Fruit fly (Drosophila melanogaster) whole organism, wandering third instar larva: ENCODE results near the gene Egfrap.

ENCODE experiments used
- Dif ChIP-seq: fragments of 200-275, 200-300 bp; sonication (Bioruptor generic); optimal IDR thresholded peaks from 2 replicates; lab custom pipeline; 2018; ENCODE audit warnings: missing biosample characterization, missing genetic modification characterization; ENCODE audit not compliant: partially characterized antibody
- Myc ChIP-seq: fragments of >200 bp; optimal IDR thresholded peaks from 2 replicates; lab custom pipeline; 2017
- OdsH ChIP-seq: fragments of 200-800 bp; sonication (Bioruptor generic); optimal IDR thresholded peaks from 2 replicates; lab custom pipeline; 2016; ENCODE audit warnings: missing biosample characterization, mild to moderate bottlenecking, missing genetic modification characterization
- fru ChIP-seq: fragments of 200-800 bp; sonication (Bioruptor generic); optimal IDR thresholded peaks from 3 replicates; lab custom pipeline; 2016; ENCODE audit warnings: missing biosample characterization, mild to moderate bottlenecking, missing genetic modification characterization
- tai ChIP-seq: sonication (Bioruptor generic); optimal IDR thresholded peaks from 2 replicates; lab custom pipeline; 2016; ENCODE audit warnings: missing biosample characterization, missing genetic modification characterization
- usp ChIP-seq: fragments of >200 bp; optimal IDR thresholded peaks from 2 replicates; lab custom pipeline; 2017; ENCODE audit warnings: missing biosample characterization, missing genetic modification characterization

dm6 chr3L:5940431-5940830 is 10.0 kb downstream of the Egfrap start:
- TF ChIP-seq tai (no peak), usp (GFP tag; lab: Kevin White, UChicago) (no peak), Dif (no peak), Myc (lab: Kevin White, UChicago) (no peak), OdsH (no peak), fru (GFP tag; lab: Kevin White, UChicago) (no peak)
